Worm (Caenorhabditis elegans): ENCODE results near the gene F13H10.6.

The F13H10.6 gene

DNA sequence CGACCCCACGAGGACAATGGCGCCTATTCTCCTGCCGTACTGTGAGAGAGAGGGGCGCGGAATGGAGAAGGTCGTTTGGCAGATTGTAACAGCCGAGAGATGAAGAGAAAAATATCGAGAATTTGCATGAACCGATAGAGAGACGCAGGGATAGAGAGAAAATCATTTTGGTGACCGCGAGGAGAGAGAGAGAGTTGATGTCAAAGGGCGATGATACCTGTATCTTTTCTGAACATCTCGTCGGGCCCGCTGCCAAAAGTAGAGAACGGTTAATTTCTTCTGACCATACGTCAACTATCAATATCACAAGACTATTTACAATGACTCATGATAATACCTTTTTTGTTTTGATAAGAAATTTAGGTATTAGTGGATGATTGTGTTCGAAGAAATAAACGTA, 33.1 kb upstream of the F13H10.6 start:
- no peak for TF ChIP-seq lin-15B (tag; optimal IDR thresholded peaks at IDR 0.05)
- TF ChIP-seq snpc-4 (tag; optimal IDR thresholded peaks at IDR 0.05) = no peak
- TF ChIP-seq nhr-23 (tag; optimal IDR thresholded peaks at IDR 0.05) = peak; percentile 46
- no peak for TF ChIP-seq fos-1 (tag; optimal IDR thresholded peaks at IDR 0.05)
- no peak for TF ChIP-seq sea-2 (GFP tag; optimal IDR thresholded peaks at IDR 0.05)
- TF ChIP-seq aly-2 (tag; optimal IDR thresholded peaks at IDR 0.05) = no peak
- TF ChIP-seq nhr-76 (tag; optimal IDR thresholded peaks at IDR 0.05) = no peak
- TF ChIP-seq nhr-25 (tag; optimal IDR thresholded peaks at IDR 0.05) = peak; percentile 95
- TF ChIP-seq eor-1 (tag; optimal IDR thresholded peaks at IDR 0.05) = no peak
- TF ChIP-seq egl-27 (tag; optimal IDR thresholded peaks at IDR 0.05) = no peak
- TF ChIP-seq ceh-16 (tag; optimal IDR thresholded peaks at IDR 0.05) = no peak
- TF ChIP-seq ceh-28 (tag; optimal IDR thresholded peaks at IDR 0.05) = peak; percentile 21
- TF ChIP-seq ceh-9 (tag; optimal IDR thresholded peaks at IDR 0.05) = no peak
- no peak for TF ChIP-seq ZK546.5 (tag; optimal IDR thresholded peaks at IDR 0.05)
- TF ChIP-seq nhr-43 (tag; optimal IDR thresholded peaks at IDR 0.05; ENCODE audit: poor library complexity, severe bottlenecking) = peak; percentile 61
- no peak for TF ChIP-seq egl-5 (tag; optimal IDR thresholded peaks at IDR 0.05)
- no peak for TF ChIP-seq jun-1 (tag; optimal IDR thresholded peaks at IDR 0.05)
- no peak for TF ChIP-seq ztf-11 (tag; optimal IDR thresholded peaks at IDR 0.05)
- no peak for TF ChIP-seq fkh-10 (GFP tag; optimal IDR thresholded peaks at IDR 0.05)
- peak; percentile 36 for TF ChIP-seq ama-1 (optimal IDR thresholded peaks at IDR 0.05)
- TF ChIP-seq elt-1 (tag; optimal IDR thresholded peaks at IDR 0.05) = peak; percentile 73
- TF ChIP-seq nhr-77 (tag; optimal IDR thresholded peaks at IDR 0.05) = no peak
- TF ChIP-seq tbx-2 (tag; optimal IDR thresholded peaks at IDR 0.05) = no peak
- no peak for TF ChIP-seq ztf-4 (tag; optimal IDR thresholded peaks at IDR 0.05)
- no peak for TF ChIP-seq skn-1 (tag; optimal IDR thresholded peaks at IDR 0.05)
- TF ChIP-seq fkh-2 (tag; optimal IDR thresholded peaks at IDR 0.05) = no peak
- no peak for TF ChIP-seq lin-39 (tag; optimal IDR thresholded peaks at IDR 0.05)
- no peak for TF ChIP-seq R02D3.7 (tag; optimal IDR thresholded peaks at IDR 0.05)
- TF ChIP-seq nhr-67 (tag; optimal IDR thresholded peaks at IDR 0.05) = no peak
- TF ChIP-seq nhr-237 (tag; optimal IDR thresholded peaks at IDR 0.05) = no peak
- TF ChIP-seq nhr-12 (tag; optimal IDR thresholded peaks at IDR 0.05) = no peak
- no peak for TF ChIP-seq mml-1 (tag; optimal IDR thresholded peaks at IDR 0.05)
- peak; percentile 24 for TF ChIP-seq nfya-1 (tag; optimal IDR thresholded peaks at IDR 0.05; ENCODE audit: insufficient read depth)
- TF ChIP-seq nhr-11 (tag; optimal IDR thresholded peaks at IDR 0.05) = no peak
- no peak for TF ChIP-seq ceh-82 (tag; optimal IDR thresholded peaks at IDR 0.05)
- TF ChIP-seq pha-4 (tag; optimal IDR thresholded peaks at IDR 0.05) = peak; percentile 55
- TF ChIP-seq pqm-1 (tag; optimal IDR thresholded peaks at IDR 0.05) = peak; percentile 22
- TF ChIP-seq daf-12 (tag; optimal IDR thresholded peaks at IDR 0.05) = no peak
- TF ChIP-seq unc-39 (tag; optimal IDR thresholded peaks at IDR 0.05) = no peak
- TF ChIP-seq hmg-11 (tag; optimal IDR thresholded peaks at IDR 0.05) = peak; percentile 24
- TF ChIP-seq elt-2 (tag; optimal IDR thresholded peaks at IDR 0.05) = peak; percentile 44
- TF ChIP-seq elt-3 (tag; optimal IDR thresholded peaks at IDR 0.05) = no peak
- peak; percentile 53 for TF ChIP-seq mdl-1 (tag; optimal IDR thresholded peaks at IDR 0.05)
- TF ChIP-seq unc-62 (GFP tag; optimal IDR thresholded peaks at IDR 0.05) = no peak
- TF ChIP-seq nhr-28 (tag; optimal IDR thresholded peaks at IDR 0.05) = no peak
- no peak for TF ChIP-seq zag-1 (tag; optimal IDR thresholded peaks at IDR 0.05)
- TF ChIP-seq lsy-12 (tag; optimal IDR thresholded peaks at IDR 0.05) = no peak

DNA sequence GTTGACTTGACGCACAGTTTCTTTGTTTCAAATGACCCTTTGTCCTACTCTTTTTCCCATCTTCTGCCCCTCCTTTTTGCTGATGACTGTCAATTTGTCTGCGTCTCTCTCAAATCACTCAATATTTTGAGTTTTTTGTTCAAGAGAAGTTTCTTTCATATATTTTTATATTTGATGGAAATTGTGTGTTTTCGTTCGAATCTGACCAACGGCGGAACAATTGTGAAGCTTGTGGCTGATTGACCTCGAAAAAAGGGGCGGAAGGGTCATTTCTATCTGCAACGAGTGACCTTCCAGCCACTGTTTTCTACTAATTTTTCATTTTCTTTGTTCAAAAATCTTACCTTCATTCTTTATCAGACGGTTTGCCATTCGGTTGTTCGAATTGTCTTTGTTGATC, 30.5 kb upstream of the F13H10.6 start:
- peak; percentile 61 for TF ChIP-seq nhr-25 (tag; optimal IDR thresholded peaks at IDR 0.05)
- TF ChIP-seq daf-12 (tag; optimal IDR thresholded peaks at IDR 0.05) = no peak
